Worm (Caenorhabditis elegans) whole organism, L4/young adult: Measurements from ENCODE around the gene sru-23.

Experiments used
- W03F9.2 ChIP-seq: fragments of 150-350 bp; optimal IDR thresholded peaks from 2 replicates; lab custom pipeline; 2014; ENCODE audit warnings: missing biosample characterization, missing genetic modification characterization
- him-1 ChIP-seq: sonication (generic microtip); optimal IDR thresholded peaks from 2 replicates; lab custom pipeline; 2016; ENCODE audit warnings: missing genotype, missing genetic modification reagents, missing genetic modification characterization, missing compliant biosample characterization

- TF ChIP-seq him-1 (tag; lab: Kevin White, UChicago): no peak
- no peak for TF ChIP-seq W03F9.2
Observed at ce11 chrV:16000433-16000832, 28.0 kb upstream of the sru-23 start, which contains the start of gene nhr-50.
